Worm (Caenorhabditis elegans) whole organism, L3 larva: ENCODE results near the gene gcy-15.
A peak's percentile ranks its signal among the peaks of the same experiment; 100 is the strongest.

Source experiments
- R02D3.7 ChIP-seq: fragments of 150-350 bp; optimal IDR thresholded peaks from 2 replicates; lab custom pipeline; 2014; ENCODE audit warnings: missing biosample characterization, missing genetic modification characterization
- ama-1 ChIP-seq: fragments of 150-350 bp; optimal IDR thresholded peaks from 2 replicates; lab custom pipeline; 2018
- daf-12 ChIP-seq: fragments of 150-350 bp; optimal IDR thresholded peaks from 2 replicates; lab custom pipeline; 2014; ENCODE audit warnings: missing biosample characterization, missing genetic modification reagents, missing genetic modification characterization
- elt-2 ChIP-seq: sonication (generic microtip); optimal IDR thresholded peaks from 2 replicates; lab custom pipeline; 2016; ENCODE audit warnings: missing genetic modification reagents, mild to moderate bottlenecking, missing genetic modification characterization, missing compliant biosample characterization
- fos-1 ChIP-seq: fragments of 150-350 bp; optimal IDR thresholded peaks from 2 replicates; lab custom pipeline; 2014; ENCODE audit warnings: missing biosample characterization, missing genetic modification characterization
- lin-15B ChIP-seq: fragments of 150-350 bp; optimal IDR thresholded peaks from 2 replicates; lab custom pipeline; 2014; ENCODE audit warnings: missing biosample characterization, missing genetic modification characterization
- nhr-12 ChIP-seq: fragments of 150-350 bp; optimal IDR thresholded peaks from 2 replicates; lab custom pipeline; 2014; ENCODE audit warnings: missing biosample characterization, missing genetic modification characterization
- pha-4 ChIP-seq: fragments of 150-350 bp; optimal IDR thresholded peaks from 2 replicates; lab custom pipeline; 2014; ENCODE audit warnings: missing biosample characterization, missing genetic modification reagents, missing genetic modification characterization
- pqm-1 ChIP-seq: fragments of 150-350 bp; optimal IDR thresholded peaks from 2 replicates; lab custom pipeline; 2017; ENCODE audit warnings: missing biosample characterization, missing genetic modification characterization, inconsistent platforms
- unc-62 ChIP-seq: fragments of 150-350 bp; sonication (generic microtip); optimal IDR thresholded peaks from 4 replicates; lab custom pipeline; 2014; ENCODE audit warnings: missing biosample characterization, missing genetic modification reagents, missing genetic modification characterization
- zag-1 ChIP-seq: fragments of 150-350 bp; optimal IDR thresholded peaks from 2 replicates; lab custom pipeline; 2014; ENCODE audit warnings: missing biosample characterization, missing genetic modification characterization
- ztf-11 ChIP-seq: fragments of 150-350 bp; optimal IDR thresholded peaks from 2 replicates; lab custom pipeline; 2014; ENCODE audit warnings: missing biosample characterization, missing genetic modification characterization

DNA sequence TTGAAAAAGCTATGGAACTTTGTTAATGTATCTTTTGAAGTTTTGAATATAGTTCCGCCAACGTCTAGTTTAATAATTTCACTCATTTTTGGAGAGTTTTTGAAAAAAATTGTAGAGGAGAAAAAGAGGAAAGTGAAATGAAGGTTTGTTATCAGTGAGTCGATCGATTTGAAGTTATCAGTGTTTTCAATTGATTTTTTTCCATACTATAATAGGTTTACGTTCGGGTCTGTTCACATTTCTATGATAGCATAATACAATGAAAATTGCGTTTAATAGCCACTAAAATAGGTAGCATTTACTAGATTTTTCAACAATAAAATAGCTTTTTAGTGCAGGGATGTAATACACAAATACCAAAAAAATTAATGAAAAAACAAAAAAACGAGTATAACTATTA lies 28.3 kb upstream of the gcy-15 start, which contains the start of gene ZC239.16:
- peak; percentile 55 for TF ChIP-seq pqm-1 (tag; lab: Kevin White, UChicago)
- TF ChIP-seq elt-2, result peak; percentile 73
- TF ChIP-seq fos-1 (tag; lab: Kevin White, UChicago), result no peak
- no peak for TF ChIP-seq nhr-12 (tag; lab: Kevin White, UChicago)
- no peak for TF ChIP-seq R02D3.7 (tag; lab: Kevin White, UChicago)
- no peak for TF ChIP-seq ztf-11
- no peak for TF ChIP-seq zag-1 (tag; lab: Kevin White, UChicago)
- TF ChIP-seq unc-62 (GFP tag; lab: Kevin White, UChicago), result no peak
- TF ChIP-seq daf-12 (tag; lab: Kevin White, UChicago), result no peak
- TF ChIP-seq pha-4 (tag; lab: Kevin White, UChicago), result peak; percentile 35
- TF ChIP-seq ama-1 (lab: Kevin White, UChicago), result no peak
- no peak for TF ChIP-seq lin-15B (tag; lab: Kevin White, UChicago)
